Worm (Caenorhabditis elegans) whole organism, L2 larva: ENCODE results near the gene mmcm-1.
A peak's percentile ranks its signal among the peaks of the same experiment; 100 is the strongest.

ENCODE experiments used
- C34F6.9 ChIP-seq: fragments of 150-350 bp; optimal IDR thresholded peaks from 2 replicates; lab custom pipeline; 2014; ENCODE audit warnings: missing biosample characterization, missing genetic modification characterization
- F13H6.1 ChIP-seq: sonication (generic microtip); optimal IDR thresholded peaks from 2 replicates; lab custom pipeline; 2016; ENCODE audit warnings: missing genetic modification characterization, missing compliant biosample characterization
- R02D3.7 ChIP-seq: fragments of 150-350 bp; optimal IDR thresholded peaks from 2 replicates; lab custom pipeline; 2014; ENCODE audit warnings: missing biosample characterization, missing genetic modification characterization
- Y55F3AM.14 ChIP-seq: fragments of 200-800 bp; sonication (Bioruptor generic); optimal IDR thresholded peaks from 2 replicates; lab custom pipeline; 2018; ENCODE audit warnings: mild to moderate bottlenecking, missing genetic modification characterization, missing compliant biosample characterization
- ZK546.5 ChIP-seq: sonication (generic microtip); optimal IDR thresholded peaks from 2 replicates; lab custom pipeline; 2017; ENCODE audit warnings: missing biosample characterization, missing genetic modification characterization
- alr-1 ChIP-seq: fragments of 150-350 bp; optimal IDR thresholded peaks from 2 replicates; lab custom pipeline; 2014; ENCODE audit warnings: missing biosample characterization, missing genetic modification characterization
- aly-2 ChIP-seq: fragments of 150-350 bp; optimal IDR thresholded peaks from 2 replicates; lab custom pipeline; 2014; ENCODE audit warnings: missing biosample characterization, missing genetic modification characterization
- blmp-1 ChIP-seq: sonication (generic microtip); optimal IDR thresholded peaks from 2 replicates; lab custom pipeline; 2017; ENCODE audit warnings: missing genetic modification characterization, mild to moderate bottlenecking, missing compliant biosample characterization, antibody characterized with exemption, moderate library complexity; ENCODE audit not compliant: insufficient read depth
- ceh-16 ChIP-seq: fragments of 150-350 bp; optimal IDR thresholded peaks from 2 replicates; lab custom pipeline; 2014; ENCODE audit warnings: missing biosample characterization, missing genetic modification characterization
- crh-2 ChIP-seq: sonication (generic microtip); optimal IDR thresholded peaks from 2 replicates; lab custom pipeline; 2017; ENCODE audit warnings: missing biosample characterization, missing genetic modification characterization
- dmd-4 ChIP-seq: sonication (generic microtip); optimal IDR thresholded peaks from 2 replicates; lab custom pipeline; 2017; ENCODE audit warnings: missing biosample characterization, missing genetic modification characterization
- elt-1 ChIP-seq: fragments of 150-350 bp; optimal IDR thresholded peaks from 2 replicates; lab custom pipeline; 2014; ENCODE audit warnings: missing biosample characterization, missing genetic modification characterization
- elt-3 ChIP-seq: sonication (generic microtip); optimal IDR thresholded peaks from 2 replicates; lab custom pipeline; 2017; ENCODE audit warnings: missing biosample characterization, missing genetic modification characterization
- fos-1 ChIP-seq: fragments of 150-350 bp; optimal IDR thresholded peaks from 2 replicates; lab custom pipeline; 2014; ENCODE audit warnings: missing biosample characterization, missing genetic modification characterization
- lin-11 ChIP-seq: fragments of 150-350 bp; sonication (generic microtip); optimal IDR thresholded peaks from 2 replicates; lab custom pipeline; 2014; ENCODE audit warnings: missing biosample characterization, missing genetic modification characterization, inconsistent platforms, mixed read lengths
- lin-39 ChIP-seq: fragments of 150-350 bp; optimal IDR thresholded peaks from 2 replicates; lab custom pipeline; 2014; ENCODE audit warnings: missing biosample characterization, missing genetic modification reagents, missing genetic modification characterization
- lsy-2 ChIP-seq, 2 experiments: fragments of 150-350 bp in 1 of 2; sonication (generic microtip) in 1 of 2; optimal IDR thresholded peaks; 2 replicates each; lab custom pipeline; 2014 to 2017; ENCODE audit warnings: missing biosample characterization in 2 of 2, missing genetic modification characterization in 2 of 2
- mab-5 ChIP-seq: fragments of 150-350 bp; optimal IDR thresholded peaks from 2 replicates; lab custom pipeline; 2014; ENCODE audit warnings: missing biosample characterization, missing genetic modification characterization
- mbf-1 ChIP-seq: sonication (generic microtip); optimal IDR thresholded peaks from 2 replicates; lab custom pipeline; 2017; ENCODE audit warnings: missing biosample characterization, missing genetic modification characterization
- mdl-1 ChIP-seq, 2 experiments: fragments of 150-350 bp in 1 of 2; sonication (generic microtip) in 1 of 2; optimal IDR thresholded peaks; 2 replicates each; lab custom pipeline; 2017; ENCODE audit warnings: missing biosample characterization in 2 of 2, missing genetic modification characterization in 2 of 2
- nhr-129 ChIP-seq: fragments of 150-350 bp; optimal IDR thresholded peaks from 2 replicates; lab custom pipeline; 2014; ENCODE audit warnings: missing biosample characterization, missing genetic modification characterization
- nhr-21 ChIP-seq: fragments of 150-350 bp; optimal IDR thresholded peaks from 2 replicates; lab custom pipeline; 2014; ENCODE audit warnings: missing biosample characterization, missing genetic modification characterization
- nhr-237 ChIP-seq: fragments of 150-350 bp; optimal IDR thresholded peaks from 2 replicates; lab custom pipeline; 2014; ENCODE audit warnings: missing biosample characterization, missing genetic modification characterization
- nhr-25 ChIP-seq: fragments of 150-350 bp; sonication (generic microtip); optimal IDR thresholded peaks from 3 replicates; lab custom pipeline; 2014; ENCODE audit warnings: missing biosample characterization, missing genetic modification characterization
- nhr-6 ChIP-seq: fragments of 150-350 bp; optimal IDR thresholded peaks from 2 replicates; lab custom pipeline; 2014; ENCODE audit warnings: missing biosample characterization, missing genetic modification characterization
- nhr-77 ChIP-seq: fragments of 150-350 bp; optimal IDR thresholded peaks from 2 replicates; lab custom pipeline; 2014; ENCODE audit warnings: missing biosample characterization, missing genetic modification characterization
- peb-1 ChIP-seq: fragments of 150-350 bp; optimal IDR thresholded peaks from 2 replicates; lab custom pipeline; 2014; ENCODE audit warnings: missing biosample characterization, missing genetic modification characterization
- sem-4 ChIP-seq: fragments of 150-350 bp; optimal IDR thresholded peaks from 2 replicates; lab custom pipeline; 2014; ENCODE audit warnings: missing biosample characterization, missing genetic modification reagents, missing genetic modification characterization
- sma-3 ChIP-seq: sonication (generic microtip); optimal IDR thresholded peaks from 2 replicates; lab custom pipeline; 2016; ENCODE audit warnings: missing genetic modification reagents, missing genetic modification characterization, missing compliant biosample characterization
- sma-9 ChIP-seq, 2 experiments: fragments of 150-350 bp in 1 of 2; sonication (generic microtip) in 1 of 2; optimal IDR thresholded peaks; 2 replicates each; lab custom pipeline; 2014 to 2016; ENCODE audit warnings: missing genetic modification characterization in 2 of 2, mild to moderate bottlenecking in 1 of 2, missing biosample characterization in 1 of 2, missing compliant biosample characterization in 1 of 2, missing genetic modification reagents in 1 of 2, moderate library complexity in 1 of 2
- unc-55 ChIP-seq: fragments of 150-350 bp; sonication (generic microtip); optimal IDR thresholded peaks from 3 replicates; lab custom pipeline; 2014; ENCODE audit warnings: missing biosample characterization, missing genetic modification reagents, missing genetic modification characterization
- zag-1 ChIP-seq: fragments of 150-350 bp; optimal IDR thresholded peaks from 2 replicates; lab custom pipeline; 2014; ENCODE audit warnings: missing biosample characterization, missing genetic modification characterization
- ztf-4 ChIP-seq: fragments of 150-350 bp; optimal IDR thresholded peaks from 2 replicates; lab custom pipeline; 2014; ENCODE audit warnings: missing biosample characterization, missing genetic modification characterization

The mmcm-1 gene

DNA sequence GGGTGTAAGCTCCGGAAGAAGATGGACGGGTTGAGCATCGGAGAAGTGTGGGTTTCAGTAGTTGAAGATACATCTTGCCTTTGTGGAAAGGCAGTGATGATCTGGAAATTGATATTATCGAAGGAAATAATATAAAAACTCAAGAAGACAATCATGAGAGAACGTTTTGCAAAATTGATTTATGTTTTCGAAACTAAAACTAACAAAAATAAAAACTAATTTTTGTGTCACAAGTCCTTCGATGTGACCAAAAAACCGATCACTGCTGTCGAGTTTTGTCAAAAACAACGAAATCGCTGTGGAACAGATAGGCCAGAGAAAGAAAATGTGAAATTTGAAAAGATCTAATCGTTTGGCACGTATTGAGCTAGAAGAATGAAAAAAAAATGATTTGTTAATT lies at the start of gene mmcm-1:
TSS of gene mmcm-1 (minus strand) at position 101 of the 400 bp plus-strand sequence.
- TF ChIP-seq lin-39 (tag; lab: Kevin White, UChicago) (no peak), mab-5 (tag; lab: Kevin White, UChicago) (no peak), elt-3 (tag; lab: Kevin White, UChicago) (no peak), crh-2 (tag; lab: Kevin White, UChicago) (no peak), nhr-21 (tag; lab: Kevin White, UChicago) (no peak), nhr-77 (tag; lab: Kevin White, UChicago) (no peak), sem-4 (tag; lab: Kevin White, UChicago) (no peak), nhr-25 (tag; lab: Kevin White, UChicago) (no peak), nhr-237 (tag; lab: Kevin White, UChicago) (no peak), zag-1 (tag; lab: Kevin White, UChicago) (no peak)
- TF ChIP-seq, all 48 proteins: peak for 0

DNA sequence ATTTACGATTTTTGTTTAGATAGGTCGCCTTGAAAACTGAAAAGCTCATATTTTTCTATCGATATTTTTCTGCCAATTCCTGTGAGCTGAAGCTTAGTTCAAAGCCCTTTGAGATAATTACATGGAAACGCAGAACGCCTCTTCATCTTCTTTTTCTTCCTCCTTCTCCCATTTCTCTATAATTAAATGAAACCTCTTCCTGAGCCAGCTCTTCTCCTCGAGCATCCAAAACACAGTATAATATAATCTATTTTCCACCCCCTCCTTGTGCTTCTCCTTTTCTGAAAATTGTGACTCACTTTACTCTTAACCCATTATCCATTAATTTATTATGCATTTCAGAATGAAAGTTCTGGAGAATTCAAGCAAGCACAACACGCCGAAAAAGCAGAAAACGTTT lies 48.8 kb upstream of the mmcm-1 start, which contains the start of gene F37A8.5:
TSS of gene F37A8.5 (plus strand) at position 332 of the 400 bp plus-strand sequence.
- TF ChIP-seq crh-2 (tag; lab: Kevin White, UChicago), result no peak
- no peak for TF ChIP-seq unc-55 (GFP tag; lab: Kevin White, UChicago)
- no peak for TF ChIP-seq ceh-16
- TF ChIP-seq fos-1, result no peak

DNA sequence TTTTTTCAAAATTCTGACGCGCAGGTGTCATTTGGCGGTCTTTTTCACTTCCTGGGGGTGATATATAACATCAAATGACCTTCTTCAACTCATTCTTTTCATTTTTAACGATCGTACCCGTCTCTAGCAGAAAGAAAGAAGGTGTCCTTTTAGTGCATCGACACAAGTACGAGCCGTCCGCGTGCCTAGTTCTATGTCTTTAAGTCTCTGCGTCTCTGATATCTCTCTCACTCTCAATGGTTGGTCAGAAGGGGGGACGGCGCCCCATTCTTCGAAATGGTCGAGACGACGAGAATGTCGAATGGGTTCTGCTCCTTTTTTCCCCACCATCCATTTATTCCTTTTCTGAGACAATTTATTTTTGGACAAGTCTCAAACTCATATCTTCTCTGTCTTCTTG lies 48.2 kb upstream of the mmcm-1 start:
- TF ChIP-seq ztf-4 (tag; lab: Kevin White, UChicago) (peak; percentile 15), nhr-21 (tag; lab: Kevin White, UChicago) (peak; percentile 42), crh-2 (tag; lab: Kevin White, UChicago) (peak; percentile 25), peb-1 (tag; lab: Kevin White, UChicago) (no peak), nhr-6 (peak; percentile 21), ZK546.5 (tag; lab: Kevin White, UChicago) (no peak), mab-5 (tag; lab: Kevin White, UChicago) (peak; percentile 9), mdl-1 (tag; optimal IDR thresholded peaks at IDR 0.05; lab: Kevin White, UChicago) (peak; percentile 48 to 56), nhr-25 (tag; lab: Kevin White, UChicago) (peak; percentile 15), fos-1 (peak; percentile 16), lsy-2 (tag; optimal IDR thresholded peaks at IDR 0.05; lab: Kevin White, UChicago) (peak in 1 of 2 experiments; percentile 64), sem-4 (tag; lab: Kevin White, UChicago) (no peak), blmp-1 (tag; lab: Kevin White, UChicago) (peak; percentile 36), nhr-129 (tag; lab: Kevin White, UChicago) (peak; percentile 61), F13H6.1 (tag; lab: Kevin White, UChicago) (peak; percentile 17), sma-9 (GFP tag; optimal IDR thresholded peaks at IDR 0.05; lab: Kevin White, UChicago) (peak; percentile 75), sma-9 (tag; optimal IDR thresholded peaks at IDR 0.05; lab: Kevin White, UChicago) (no peak), C34F6.9 (tag; lab: Kevin White, UChicago) (peak; percentile 49), unc-55 (GFP tag; lab: Kevin White, UChicago) (peak; percentile 35), lin-39 (tag; lab: Kevin White, UChicago) (no peak)

DNA sequence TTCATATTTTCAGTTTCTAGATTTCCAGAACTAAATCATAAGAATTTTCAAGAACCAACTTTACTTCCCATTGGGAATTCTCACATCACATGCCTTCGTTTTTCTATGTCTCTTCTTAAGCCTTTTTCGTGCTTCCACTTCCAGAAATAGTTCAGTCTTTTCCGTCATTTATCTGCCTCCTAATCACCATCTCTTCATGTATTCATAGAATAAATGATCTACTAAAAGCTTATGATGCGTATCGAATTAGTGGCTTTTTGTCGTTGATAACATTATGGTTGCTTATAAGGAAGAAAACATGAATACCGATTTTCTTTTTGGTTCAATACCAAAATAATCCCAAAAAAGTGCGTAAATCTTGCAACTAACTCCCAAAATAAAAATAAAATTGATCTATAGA lies 47.3 kb upstream of the mmcm-1 start:
- TF ChIP-seq zag-1 (tag; lab: Kevin White, UChicago) (no peak), dmd-4 (tag; lab: Kevin White, UChicago) (no peak), unc-55 (GFP tag; lab: Kevin White, UChicago) (peak; percentile 71), ztf-4 (tag; lab: Kevin White, UChicago) (peak; percentile 20)

DNA sequence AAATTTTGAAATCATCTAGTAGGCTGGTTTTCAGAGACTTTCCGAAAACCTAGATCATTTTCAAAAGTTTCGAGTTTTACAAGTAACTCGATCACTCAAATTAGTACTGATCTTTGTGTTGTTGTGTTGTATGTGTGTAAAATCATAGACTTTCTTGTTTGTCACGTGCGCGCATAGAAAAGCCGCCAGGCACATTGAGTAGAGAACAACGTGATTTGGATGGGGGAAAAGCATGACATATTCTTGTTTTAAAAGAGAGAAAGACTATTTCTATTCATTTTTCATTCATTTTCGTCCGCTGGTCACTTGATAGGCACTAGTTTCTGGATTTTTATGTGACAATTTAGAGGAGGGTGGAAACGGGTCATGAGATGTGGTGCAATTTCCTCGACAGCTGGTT lies 46.7 kb upstream of the mmcm-1 start:
- no peak for TF ChIP-seq R02D3.7 (tag; lab: Kevin White, UChicago)
- TF ChIP-seq lin-11 (tag; lab: Kevin White, UChicago), result no peak
- TF ChIP-seq lsy-2 (tag; optimal IDR thresholded peaks at IDR 0.05; lab: Kevin White, UChicago), result peak in 1 of 2 experiments; percentile 76
- TF ChIP-seq mbf-1 (tag; lab: Kevin White, UChicago), result no peak
- no peak for TF ChIP-seq alr-1 (tag; lab: Kevin White, UChicago)
- no peak for TF ChIP-seq Y55F3AM.14 (GFP tag; lab: Kevin White, UChicago)
- peak; percentile 27 for TF ChIP-seq unc-55 (GFP tag; lab: Kevin White, UChicago)
- peak; percentile 7 for TF ChIP-seq mab-5 (tag; lab: Kevin White, UChicago)
- peak; percentile 46 for TF ChIP-seq nhr-25 (tag; lab: Kevin White, UChicago)
- no peak for TF ChIP-seq ceh-16
- peak; percentile 61 for TF ChIP-seq C34F6.9 (tag; lab: Kevin White, UChicago)
- no peak for TF ChIP-seq sma-3
- peak; percentile 33 for TF ChIP-seq nhr-21 (tag; lab: Kevin White, UChicago)
- peak; percentile 66 to 69 for TF ChIP-seq mdl-1 (tag; optimal IDR thresholded peaks at IDR 0.05; lab: Kevin White, UChicago)
- peak; percentile 81 for TF ChIP-seq nhr-129 (tag; lab: Kevin White, UChicago)
- TF ChIP-seq elt-1, result no peak
- no peak for TF ChIP-seq zag-1 (tag; lab: Kevin White, UChicago)
- peak; percentile 60 for TF ChIP-seq sem-4 (tag; lab: Kevin White, UChicago)
- peak; percentile 3 for TF ChIP-seq blmp-1 (tag; lab: Kevin White, UChicago)
- no peak for TF ChIP-seq aly-2 (tag; lab: Kevin White, UChicago)
- TF ChIP-seq sma-9 (GFP tag; optimal IDR thresholded peaks at IDR 0.05; lab: Kevin White, UChicago), result peak; percentile 78
- TF ChIP-seq sma-9 (tag; optimal IDR thresholded peaks at IDR 0.05; lab: Kevin White, UChicago), result no peak
